Fruit fly (Drosophila melanogaster) whole organism, embryonic: ENCODE results near the gene CG31549.

Experiments used
- CG1233 ChIP-seq: fragments of 200-800 bp; sonication (Bioruptor generic); optimal IDR thresholded peaks from 4 replicates; lab custom pipeline; 2018; ENCODE audit warnings: missing biosample characterization, mild to moderate bottlenecking, missing genetic modification characterization
- CG13775 ChIP-seq: fragments of 200-800 bp; sonication (Bioruptor generic); optimal IDR thresholded peaks from 3 replicates; lab custom pipeline; 2017; ENCODE audit warnings: missing biosample characterization, mild to moderate bottlenecking, missing genetic modification characterization
- CG14860 ChIP-seq: fragments of 200-800 bp; sonication (Bioruptor generic); IDR thresholded peaks from 3 replicates; pipeline ENCODE4 v1.3.6; 2022; ENCODE audit warnings: missing biosample characterization, missing genetic modification characterization; ENCODE audit not compliant: partially characterized antibody
- CG15011 ChIP-seq: fragments of 200-800 bp; sonication (Bioruptor generic); optimal IDR thresholded peaks from 3 replicates; lab custom pipeline; 2018; ENCODE audit warnings: missing biosample characterization, mild to moderate bottlenecking, missing genetic modification characterization
- CG15073 ChIP-seq: fragments of 200-800 bp; sonication (Bioruptor generic); optimal IDR thresholded peaks from 2 replicates; lab custom pipeline; 2016; ENCODE audit warnings: missing biosample characterization, missing genetic modification characterization
- CG1792 ChIP-seq: fragments of 200-800 bp; sonication (Bioruptor generic); optimal IDR thresholded peaks from 2 replicates; lab custom pipeline; 2016; ENCODE audit warnings: missing biosample characterization, missing genetic modification characterization
- CG2116 ChIP-seq: fragments of 200-800 bp; sonication (Bioruptor generic); optimal IDR thresholded peaks from 3 replicates; lab custom pipeline; 2018; ENCODE audit warnings: missing biosample characterization, mild to moderate bottlenecking, missing genetic modification characterization
- CG3995 ChIP-seq: fragments of 200-800 bp; sonication (Bioruptor generic); optimal IDR thresholded peaks from 3 replicates; lab custom pipeline; 2016; ENCODE audit warnings: missing biosample characterization, missing genetic modification characterization
- CG42726 ChIP-seq: fragments of 200-800 bp; sonication (Bioruptor generic); IDR thresholded peaks from 2 replicates; pipeline ENCODE4 v1.3.6; 2022; ENCODE audit warnings: missing biosample characterization, missing genetic modification characterization; ENCODE audit not compliant: partially characterized antibody
- CG4328 ChIP-seq: fragments of 200-800 bp; sonication (Bioruptor generic); optimal IDR thresholded peaks from 3 replicates; lab custom pipeline; 2017; ENCODE audit warnings: missing biosample characterization, missing genetic modification reagents, missing genetic modification characterization
- CG4360 ChIP-seq: fragments of 200-800 bp; sonication (Bioruptor generic); IDR thresholded peaks from 2 replicates; pipeline ENCODE4 v1.3.6; 2022; ENCODE audit warnings: missing biosample characterization, missing genetic modification characterization
- CG4707 ChIP-seq: fragments of 200-800 bp; sonication (Bioruptor generic); optimal IDR thresholded peaks from 2 replicates; lab custom pipeline; 2018; ENCODE audit warnings: missing biosample characterization, mild to moderate bottlenecking, missing genetic modification characterization, moderate library complexity
- CG7745 ChIP-seq: fragments of 200-800 bp; sonication (Bioruptor generic); optimal IDR thresholded peaks from 2 replicates; lab custom pipeline; 2018; ENCODE audit warnings: missing biosample characterization, mild to moderate bottlenecking, missing genetic modification characterization, moderate library complexity
- CG7928 ChIP-seq: fragments of 200-800 bp; sonication (Bioruptor generic); optimal IDR thresholded peaks from 2 replicates; lab custom pipeline; 2017; ENCODE audit warnings: missing biosample characterization, mild to moderate bottlenecking, missing genetic modification characterization
- CG8089 ChIP-seq: fragments of 200-800 bp; sonication (Bioruptor generic); optimal IDR thresholded peaks from 3 replicates; lab custom pipeline; 2016; ENCODE audit warnings: missing biosample characterization, missing genetic modification characterization
- CG8924 ChIP-seq: fragments of 200-800 bp; optimal IDR thresholded peaks from 3 replicates; lab custom pipeline; 2019; ENCODE audit warnings: missing biosample characterization, mild to moderate bottlenecking, missing genetic modification characterization, moderate library complexity
- CG9609 ChIP-seq: fragments of 200-800 bp; sonication (Bioruptor generic); optimal IDR thresholded peaks from 3 replicates; lab custom pipeline; 2016; ENCODE audit warnings: missing biosample characterization, missing genetic modification characterization
- CG9727 ChIP-seq: fragments of 200-800 bp; sonication (Bioruptor generic); optimal IDR thresholded peaks from 3 replicates; lab custom pipeline; 2017; ENCODE audit warnings: missing biosample characterization, mild to moderate bottlenecking, missing genetic modification characterization
- CG9876 ChIP-seq: fragments of 200-800 bp; sonication (Bioruptor generic); optimal IDR thresholded peaks from 2 replicates; lab custom pipeline; 2016; ENCODE audit warnings: missing biosample characterization, missing genetic modification characterization
- CoRest ChIP-seq: fragments of 200-800 bp; sonication (Bioruptor generic); optimal IDR thresholded peaks from 3 replicates; lab custom pipeline; 2018; ENCODE audit warnings: missing biosample characterization, mild to moderate bottlenecking, missing genetic modification characterization, moderate library complexity
- Dp ChIP-seq: fragments of 200-800 bp; sonication (Bioruptor generic); optimal IDR thresholded peaks from 2 replicates; lab custom pipeline; 2018; ENCODE audit warnings: missing biosample characterization, mild to moderate bottlenecking, missing genetic modification characterization, moderate library complexity
- E2f2 ChIP-seq: fragments of 200-800 bp; sonication (Bioruptor generic); IDR thresholded peaks from 2 replicates; pipeline ENCODE4 v1.3.6; 2022; ENCODE audit warnings: missing biosample characterization, missing genetic modification characterization
- Ets65A ChIP-seq: fragments of 200-800 bp; sonication (Bioruptor generic); peaks from one replicate; lab custom pipeline; 2016; ENCODE audit warnings: missing biosample characterization, missing genetic modification characterization
- Fer2 ChIP-seq: fragments of 200-800 bp; sonication (Bioruptor generic); optimal IDR thresholded peaks from 2 replicates; lab custom pipeline; 2018; ENCODE audit warnings: missing biosample characterization, mild to moderate bottlenecking, missing genetic modification characterization, moderate library complexity
- MTF-1 ChIP-seq: fragments of 200-800 bp; sonication (Bioruptor generic); optimal IDR thresholded peaks from 2 replicates; lab custom pipeline; 2018; ENCODE audit warnings: missing biosample characterization, mild to moderate bottlenecking, missing genetic modification characterization, borderline replicate concordance
- Med ChIP-seq: fragments of 200-800 bp; sonication (Bioruptor generic); peaks from one replicate; lab custom pipeline; 2016; ENCODE audit warnings: missing biosample characterization, missing genetic modification characterization, mild to moderate bottlenecking, inconsistent platforms, moderate library complexity
- TFAM ChIP-seq: fragments of 200-800 bp; sonication (Bioruptor generic); optimal IDR thresholded peaks from 2 replicates; lab custom pipeline; 2017; ENCODE audit warnings: missing biosample characterization, missing genetic modification characterization, inconsistent platforms
- Vsx1 ChIP-seq: fragments of 200-800 bp; sonication (Bioruptor generic); optimal IDR thresholded peaks from 2 replicates; lab custom pipeline; 2017; ENCODE audit warnings: missing biosample characterization, mild to moderate bottlenecking, missing genetic modification characterization, missing genetic modification reagents
- ash1 ChIP-seq: fragments of 200-800 bp; sonication (Bioruptor generic); optimal IDR thresholded peaks from 2 replicates; lab custom pipeline; 2018; ENCODE audit warnings: missing biosample characterization, mild to moderate bottlenecking, missing genetic modification characterization
- bowl ChIP-seq: fragments of 200-800 bp; sonication (Bioruptor generic); IDR thresholded peaks from 2 replicates; pipeline ENCODE4 v1.3.6; 2022; ENCODE audit warnings: missing biosample characterization, missing genetic modification characterization
- cg ChIP-seq: fragments of 200-800 bp; sonication (Bioruptor generic); optimal IDR thresholded peaks from 3 replicates; lab custom pipeline; 2019; ENCODE audit warnings: missing biosample characterization, mild to moderate bottlenecking, missing genetic modification characterization, moderate library complexity
- crp ChIP-seq, 2 experiments: fragments of 200-800 bp; sonication (Bioruptor generic); optimal IDR thresholded peaks; 2 replicates in 1 of 2; 3 replicates in 1 of 2; lab custom pipeline; 2017; ENCODE audit warnings: missing biosample characterization in 2 of 2, missing genetic modification characterization in 2 of 2, mild to moderate bottlenecking in 1 of 2, moderate library complexity in 1 of 2
- grau ChIP-seq: fragments of 200-800 bp; optimal IDR thresholded peaks from 3 replicates; lab custom pipeline; 2019; ENCODE audit warnings: missing biosample characterization, mild to moderate bottlenecking, missing genetic modification characterization, moderate library complexity
- gsb-n ChIP-seq: fragments of 200-800 bp; sonication (Bioruptor generic); optimal IDR thresholded peaks from 3 replicates; lab custom pipeline; 2018; ENCODE audit warnings: missing biosample characterization, mild to moderate bottlenecking, missing genetic modification characterization
- her ChIP-seq: fragments of 200-800 bp; sonication (Bioruptor generic); optimal IDR thresholded peaks from 2 replicates; lab custom pipeline; 2016; ENCODE audit warnings: missing biosample characterization, missing genetic modification characterization
- ind ChIP-seq: fragments of 200-800 bp; sonication (Bioruptor generic); optimal IDR thresholded peaks from 3 replicates; lab custom pipeline; 2016; ENCODE audit warnings: missing biosample characterization, missing genetic modification characterization
- klu ChIP-seq: fragments of 200-800 bp; sonication (Bioruptor generic); IDR thresholded peaks from 2 replicates; pipeline ENCODE4 v1.3.6; 2022; ENCODE audit warnings: missing biosample characterization, missing genetic modification characterization
- lab ChIP-seq: fragments of 200-800 bp; sonication (Bioruptor generic); optimal IDR thresholded peaks from 3 replicates; lab custom pipeline; 2017; ENCODE audit warnings: missing biosample characterization, missing genetic modification characterization, mild to moderate bottlenecking, moderate library complexity, missing genetic modification reagents
- lmd ChIP-seq: fragments of 200-800 bp; sonication (Bioruptor generic); IDR thresholded peaks from 2 replicates; pipeline ENCODE4 v1.3.6; 2022; ENCODE audit warnings: missing biosample characterization, missing genetic modification characterization
- mam ChIP-seq: fragments of 200-800 bp; sonication (Bioruptor generic); optimal IDR thresholded peaks from 3 replicates; lab custom pipeline; 2016; ENCODE audit warnings: missing biosample characterization, missing genetic modification characterization
- nmo ChIP-seq: fragments of 200-800 bp; sonication (Bioruptor generic); optimal IDR thresholded peaks from 2 replicates; lab custom pipeline; 2018; ENCODE audit warnings: missing biosample characterization, mild to moderate bottlenecking, missing genetic modification characterization, moderate library complexity
- onecut ChIP-seq: fragments of 200-800 bp; sonication (Bioruptor generic); IDR thresholded peaks from 2 replicates; pipeline ENCODE4 v1.3.6; 2022; ENCODE audit warnings: missing biosample characterization, missing genetic modification characterization
- peb ChIP-seq: fragments of 200-800 bp; sonication (Bioruptor generic); IDR thresholded peaks from 2 replicates; pipeline ENCODE4 v1.3.6; 2022; ENCODE audit warnings: missing biosample characterization, missing genetic modification characterization
- phol ChIP-seq: fragments of 200-800 bp; sonication (Bioruptor generic); optimal IDR thresholded peaks from 3 replicates; lab custom pipeline; 2018; ENCODE audit warnings: missing biosample characterization, mild to moderate bottlenecking, missing genetic modification characterization, moderate library complexity
- schlank ChIP-seq: fragments of 200-800 bp; sonication (Bioruptor generic); optimal IDR thresholded peaks from 2 replicates; lab custom pipeline; 2018; ENCODE audit warnings: missing biosample characterization, mild to moderate bottlenecking, missing genetic modification characterization
- sens ChIP-seq: fragments of 200-800 bp; sonication (Bioruptor generic); peaks from one replicate; lab custom pipeline; 2016; ENCODE audit warnings: missing biosample characterization, missing genetic modification characterization
- sna ChIP-seq: fragments of 200-800 bp; sonication (Bioruptor generic); IDR thresholded peaks from 2 replicates; pipeline ENCODE4 v1.3.6; 2022; ENCODE audit warnings: missing biosample characterization, missing genetic modification characterization; ENCODE audit not compliant: partially characterized antibody
- stwl ChIP-seq: fragments of 200-800 bp; sonication (Bioruptor generic); optimal IDR thresholded peaks from 3 replicates; lab custom pipeline; 2018; ENCODE audit warnings: missing biosample characterization, mild to moderate bottlenecking, missing genetic modification characterization, moderate library complexity
- sug ChIP-seq: fragments of 200-800 bp; optimal IDR thresholded peaks from 2 replicates; lab custom pipeline; 2019; ENCODE audit warnings: missing biosample characterization, mild to moderate bottlenecking, missing genetic modification characterization, moderate library complexity
- twi ChIP-seq: fragments of 200-800 bp; optimal IDR thresholded peaks from 2 replicates; lab custom pipeline; 2019; ENCODE audit warnings: missing biosample characterization, mild to moderate bottlenecking, missing genetic modification characterization, moderate library complexity
- yki ChIP-seq: fragments of >200 bp; optimal IDR thresholded peaks from 3 replicates; lab custom pipeline; 2018

Gene CG31549

dm6 chr3R:5601044-5601523, 30.9 kb upstream of the CG31549 start, which contains the start of the genes kra and SecS (continued):
- no peak for TF ChIP-seq bowl (GFP tag; lab: Robert Waterston, UW)
- peak; percentile 20 for TF ChIP-seq ash1
- no peak for TF ChIP-seq sna (GFP tag; lab: Robert Waterston, UW)
- no peak for TF ChIP-seq CG4707 (GFP tag; lab: Kevin White, UChicago)
- peak; percentile 63 for TF ChIP-seq CG4328 (GFP tag; lab: Kevin White, UChicago)
- TF ChIP-seq CG3995: peak; percentile 43
- TF ChIP-seq CG2116: peak; percentile 78
- TF ChIP-seq CG7745 (tag; lab: Kevin White, UChicago): no peak
- peak; percentile 58 for TF ChIP-seq Dp (GFP tag; lab: Kevin White, UChicago)
- peak; percentile 40 for TF ChIP-seq CG9609
- TF ChIP-seq CG14860 (GFP tag; lab: Robert Waterston, UW): no peak
- TF ChIP-seq Ets65A (GFP tag; lab: Kevin White, UChicago): peak; percentile 90
- no peak for TF ChIP-seq CG8089 (GFP tag; lab: Kevin White, UChicago)
- no peak for TF ChIP-seq lmd (GFP tag; lab: Robert Waterston, UW)
- no peak for TF ChIP-seq her (GFP tag; lab: Kevin White, UChicago)
- no peak for TF ChIP-seq cg (GFP tag; lab: Kevin White, UChicago)
- peak; percentile 27 for TF ChIP-seq twi (tag; lab: Kevin White, UChicago)
- peak; percentile 48 for TF ChIP-seq CG9727 (GFP tag; lab: Kevin White, UChicago)
- no peak for TF ChIP-seq CG15073 (GFP tag; lab: Kevin White, UChicago)
- no peak for TF ChIP-seq Vsx1
- peak; percentile 44 for TF ChIP-seq CG9876 (GFP tag; lab: Kevin White, UChicago)
- peak; percentile 37 for TF ChIP-seq sug (tag; lab: Kevin White, UChicago)
- peak; percentile 38 for TF ChIP-seq CG1792
- peak; percentile 89 for TF ChIP-seq Med (GFP tag; lab: Kevin White, UChicago)
- peak; percentile 37 for TF ChIP-seq CG15011 (GFP tag; lab: Kevin White, UChicago)
- no peak for TF ChIP-seq klu (GFP tag; lab: Robert Waterston, UW)
- peak; percentile 79 for TF ChIP-seq CoRest (tag; lab: Kevin White, UChicago)
- TF ChIP-seq CG4360 (GFP tag; lab: Robert Waterston, UW): no peak
- peak; percentile 82 for TF ChIP-seq phol (tag; lab: Kevin White, UChicago)
- no peak for TF ChIP-seq CG42726 (GFP tag; lab: Robert Waterston, UW)
- peak; percentile 60 for TF ChIP-seq Fer2
- TF ChIP-seq yki (lab: Kevin White, UChicago): no peak
- TF ChIP-seq TFAM: no peak
- TF ChIP-seq CG7928 (GFP tag; lab: Kevin White, UChicago): peak; percentile 35
- TF ChIP-seq schlank (tag; lab: Kevin White, UChicago): peak; percentile 30
- no peak for TF ChIP-seq E2f2
- TF ChIP-seq onecut: no peak
- TF ChIP-seq ind (GFP tag; lab: Kevin White, UChicago): peak; percentile 65
- TF ChIP-seq nmo (GFP tag; lab: Kevin White, UChicago): peak; percentile 75
- peak; percentile 68 for TF ChIP-seq mam (GFP tag; lab: Kevin White, UChicago)
- TF ChIP-seq stwl (tag; lab: Kevin White, UChicago): peak; percentile 86
- peak; percentile 47 for TF ChIP-seq MTF-1 (GFP tag; lab: Kevin White, UChicago)
- peak; percentile 48 for TF ChIP-seq CG8924 (tag; lab: Kevin White, UChicago)
- peak; percentile 92 for TF ChIP-seq sens (GFP tag; lab: Kevin White, UChicago)
- TF ChIP-seq crp (GFP tag; optimal IDR thresholded peaks at IDR 0.05; lab: Kevin White, UChicago): peak in 1 of 2 experiments; percentile 17
- TF ChIP-seq gsb-n: no peak
- TF ChIP-seq lab (GFP tag; lab: Kevin White, UChicago): peak; percentile 52
- TF ChIP-seq grau: peak; percentile 54
- no peak for TF ChIP-seq peb (GFP tag; lab: Robert Waterston, UW)
- peak; percentile 69 for TF ChIP-seq CG13775 (GFP tag; lab: Kevin White, UChicago)
- peak; percentile 36 for TF ChIP-seq CG1233 (GFP tag; lab: Kevin White, UChicago)
